Fruit fly (Drosophila melanogaster) whole organism, embryonic: ENCODE measurements around the gene SecS.
A peak's percentile ranks its signal among the peaks of the same experiment; 100 is the strongest.

ENCODE experiments used
- Atf3 ChIP-seq: fragments of 200-800 bp; sonication (Bioruptor generic); optimal IDR thresholded peaks from 3 replicates; lab custom pipeline; 2016; ENCODE audit warnings: missing biosample characterization, missing genetic modification characterization
- BEAF-32 ChIP-seq: fragments of 200-800 bp; sonication (Bioruptor generic); optimal IDR thresholded peaks from 3 replicates; lab custom pipeline; 2017; ENCODE audit warnings: missing biosample characterization, missing genetic modification characterization, mild to moderate bottlenecking, moderate library complexity, missing genetic modification reagents
- CG10209 ChIP-seq: fragments of 200-800 bp; sonication (Bioruptor generic); optimal IDR thresholded peaks from 3 replicates; lab custom pipeline; 2017; ENCODE audit warnings: missing biosample characterization, mild to moderate bottlenecking, missing genetic modification characterization, missing genetic modification reagents
- CG13287 ChIP-seq: fragments of 200-800 bp; sonication (Bioruptor generic); IDR thresholded peaks from 2 replicates; pipeline ENCODE4 v1.3.6; 2022; ENCODE audit warnings: missing biosample characterization, missing genetic modification characterization; ENCODE audit not compliant: partially characterized antibody
- CG13296 ChIP-seq: fragments of 200-800 bp; sonication (Bioruptor generic); optimal IDR thresholded peaks from 3 replicates; lab custom pipeline; 2018; ENCODE audit warnings: missing biosample characterization, mild to moderate bottlenecking, missing genetic modification characterization
- CG14441 ChIP-seq: fragments of 200-800 bp; sonication (Bioruptor generic); IDR thresholded peaks from 2 replicates; pipeline ENCODE4 v1.3.6; 2022; ENCODE audit warnings: missing biosample characterization, missing genetic modification characterization
- CG1529 ChIP-seq: fragments of 200-800 bp; sonication (Bioruptor generic); optimal IDR thresholded peaks from 3 replicates; lab custom pipeline; 2018; ENCODE audit warnings: missing biosample characterization, missing genetic modification characterization
- CG15601 ChIP-seq: fragments of 200-800 bp; sonication (Bioruptor generic); optimal IDR thresholded peaks from 3 replicates; lab custom pipeline; 2019; ENCODE audit warnings: missing biosample characterization, mild to moderate bottlenecking, missing genetic modification characterization, moderate library complexity
- CG18011 ChIP-seq: fragments of 200-800 bp; sonication (Bioruptor generic); optimal IDR thresholded peaks from 2 replicates; lab custom pipeline; 2017; ENCODE audit warnings: missing biosample characterization, missing genetic modification characterization, mild to moderate bottlenecking, moderate library complexity, missing genotype
- CG3163 ChIP-seq: fragments of 200-800 bp; sonication (Bioruptor generic); optimal IDR thresholded peaks from 3 replicates; lab custom pipeline; 2016; ENCODE audit warnings: missing biosample characterization, missing genetic modification characterization
- CG3407 ChIP-seq: fragments of 200-800 bp; sonication (Bioruptor generic); optimal IDR thresholded peaks from 2 replicates; lab custom pipeline; 2018; ENCODE audit warnings: missing biosample characterization, mild to moderate bottlenecking, missing genetic modification characterization
- CG4424 ChIP-seq: fragments of 200-800 bp; sonication (Bioruptor generic); optimal IDR thresholded peaks from 3 replicates; lab custom pipeline; 2016; ENCODE audit warnings: missing biosample characterization, missing genetic modification characterization
- CG6272 ChIP-seq: fragments of 200-800 bp; sonication (Bioruptor generic); IDR thresholded peaks from 2 replicates; pipeline ENCODE4 v1.3.6; 2022; ENCODE audit warnings: missing biosample characterization, missing genetic modification characterization
- CG6683 ChIP-seq: fragments of 200-800 bp; sonication (Bioruptor generic); optimal IDR thresholded peaks from 2 replicates; lab custom pipeline; 2017; ENCODE audit warnings: missing biosample characterization, mild to moderate bottlenecking, missing genetic modification characterization, missing genetic modification reagents
- CG7745 ChIP-seq: fragments of 200-800 bp; sonication (Bioruptor generic); optimal IDR thresholded peaks from 2 replicates; lab custom pipeline; 2018; ENCODE audit warnings: missing biosample characterization, mild to moderate bottlenecking, missing genetic modification characterization, moderate library complexity
- CG7928 ChIP-seq: fragments of 200-800 bp; sonication (Bioruptor generic); optimal IDR thresholded peaks from 2 replicates; lab custom pipeline; 2017; ENCODE audit warnings: missing biosample characterization, mild to moderate bottlenecking, missing genetic modification characterization
- CG8388 ChIP-seq: fragments of 200-800 bp; sonication (Bioruptor generic); optimal IDR thresholded peaks from 2 replicates; lab custom pipeline; 2019; ENCODE audit warnings: missing biosample characterization, mild to moderate bottlenecking, missing genetic modification characterization, moderate library complexity
- CG8478 ChIP-seq: fragments of >200 bp; optimal IDR thresholded peaks from 2 replicates; lab custom pipeline; 2018
- CoRest ChIP-seq: fragments of 200-800 bp; sonication (Bioruptor generic); optimal IDR thresholded peaks from 3 replicates; lab custom pipeline; 2018; ENCODE audit warnings: missing biosample characterization, mild to moderate bottlenecking, missing genetic modification characterization, moderate library complexity
- Doc2 ChIP-seq: fragments of 200-800 bp; sonication (Bioruptor generic); IDR thresholded peaks from 2 replicates; pipeline ENCODE4 v1.3.6; 2022; ENCODE audit warnings: missing biosample characterization, missing genetic modification characterization
- HLH4C ChIP-seq: fragments of 200-800 bp; sonication (Bioruptor generic); IDR thresholded peaks from 3 replicates; pipeline ENCODE4 v1.3.6; 2022; ENCODE audit warnings: missing biosample characterization, missing genetic modification characterization; ENCODE audit not compliant: partially characterized antibody
- Hey ChIP-seq: fragments of 200-800 bp; sonication (Bioruptor generic); optimal IDR thresholded peaks from 3 replicates; lab custom pipeline; 2018; ENCODE audit warnings: missing biosample characterization, mild to moderate bottlenecking, missing genetic modification characterization
- Hmx ChIP-seq: fragments of 200-800 bp; sonication (Bioruptor generic); optimal IDR thresholded peaks from 2 replicates; lab custom pipeline; 2016; ENCODE audit warnings: missing biosample characterization, missing genetic modification characterization
- Kr ChIP-seq: fragments of 200-800 bp; sonication (Bioruptor generic); optimal IDR thresholded peaks from 2 replicates; lab custom pipeline; 2017; ENCODE audit warnings: missing biosample characterization, mild to moderate bottlenecking, missing genetic modification characterization
- MESR4 ChIP-seq: fragments of 200-800 bp; sonication (Bioruptor generic); optimal IDR thresholded peaks from 2 replicates; lab custom pipeline; 2018; ENCODE audit warnings: missing biosample characterization, mild to moderate bottlenecking, missing genetic modification characterization, moderate library complexity
- Meics ChIP-seq: fragments of 200-800 bp; sonication (Bioruptor generic); optimal IDR thresholded peaks from 2 replicates; lab custom pipeline; 2017; ENCODE audit warnings: missing biosample characterization, mild to moderate bottlenecking, missing genetic modification characterization
- Myb ChIP-seq: fragments of 200-800 bp; sonication (Bioruptor generic); optimal IDR thresholded peaks from 2 replicates; lab custom pipeline; 2016; ENCODE audit warnings: missing biosample characterization, missing genetic modification characterization
- Sry-δ ChIP-seq: fragments of 200-800 bp; sonication (Bioruptor generic); optimal IDR thresholded peaks from 2 replicates; lab custom pipeline; 2016; ENCODE audit warnings: missing biosample characterization, missing genetic modification characterization
- YL-1 ChIP-seq: fragments of 200-800 bp; sonication (Bioruptor generic); optimal IDR thresholded peaks from 3 replicates; lab custom pipeline; 2017; ENCODE audit warnings: missing biosample characterization, mild to moderate bottlenecking, missing genetic modification characterization
- ase ChIP-seq: fragments of 200-800 bp; sonication (Bioruptor generic); IDR thresholded peaks from 3 replicates; pipeline ENCODE4 v1.3.6; 2022; ENCODE audit warnings: missing biosample characterization, missing genetic modification characterization
- ato ChIP-seq: fragments of 200-800 bp; sonication (Bioruptor generic); IDR thresholded peaks from 2 replicates; pipeline ENCODE4 v1.3.6; 2022; ENCODE audit warnings: missing biosample characterization, missing genetic modification characterization; ENCODE audit not compliant: partially characterized antibody
- bowl ChIP-seq: fragments of 200-800 bp; sonication (Bioruptor generic); IDR thresholded peaks from 2 replicates; pipeline ENCODE4 v1.3.6; 2022; ENCODE audit warnings: missing biosample characterization, missing genetic modification characterization
- br ChIP-seq: fragments of >200 bp; optimal IDR thresholded peaks from 2 replicates; lab custom pipeline; 2017
- btn ChIP-seq: fragments of 200-800 bp; sonication (Bioruptor generic); optimal IDR thresholded peaks from 2 replicates; lab custom pipeline; 2016; ENCODE audit warnings: missing biosample characterization, missing genetic modification characterization
- ci ChIP-seq: fragments of 200-800 bp; sonication (Bioruptor generic); IDR thresholded peaks from 3 replicates; pipeline ENCODE4 v1.3.6; 2022; ENCODE audit warnings: missing biosample characterization, missing genetic modification characterization
- corto ChIP-seq: fragments of 200-800 bp; sonication (Bioruptor generic); optimal IDR thresholded peaks from 2 replicates; lab custom pipeline; 2016; ENCODE audit warnings: missing biosample characterization, mild to moderate bottlenecking, missing genetic modification characterization, moderate library complexity
- crc ChIP-seq: fragments of 200-800 bp; sonication (Bioruptor generic); optimal IDR thresholded peaks from 2 replicates; lab custom pipeline; 2016; ENCODE audit warnings: missing biosample characterization, missing genetic modification characterization
- gfzf ChIP-seq: fragments of 200-800 bp; sonication (Bioruptor generic); optimal IDR thresholded peaks from 2 replicates; lab custom pipeline; 2016; ENCODE audit warnings: missing biosample characterization, mild to moderate bottlenecking, missing genetic modification characterization, moderate library complexity
- grn ChIP-seq: fragments of 200-800 bp; sonication (Bioruptor generic); optimal IDR thresholded peaks from 3 replicates; lab custom pipeline; 2017; ENCODE audit warnings: missing biosample characterization, missing genetic modification characterization
- lov ChIP-seq, 2 experiments: fragments of 200-800 bp in 1 of 2; fragments of >200 bp in 1 of 2; sonication (Bioruptor generic) in 1 of 2; IDR thresholded peaks in 1 of 2; optimal IDR thresholded peaks in 1 of 2; 2 replicates in 1 of 2; 3 replicates in 1 of 2; pipeline versions ENCODE4 v1.3.6 to Lab custom; 2017 to 2022; ENCODE audit warnings: missing biosample characterization in 1 of 2, missing genetic modification characterization in 1 of 2
- mld ChIP-seq: fragments of 200-800 bp; sonication (Bioruptor generic); IDR thresholded peaks from 3 replicates; pipeline ENCODE4 v1.3.6; 2022; ENCODE audit warnings: missing biosample characterization, missing genetic modification characterization; ENCODE audit not compliant: partially characterized antibody
- odd ChIP-seq: fragments of 200-800 bp; sonication (Bioruptor generic); optimal IDR thresholded peaks from 2 replicates; lab custom pipeline; 2017; ENCODE audit warnings: missing biosample characterization, mild to moderate bottlenecking, missing genetic modification characterization
- org-1 ChIP-seq: fragments of 200-800 bp; sonication (Bioruptor generic); optimal IDR thresholded peaks from 2 replicates; lab custom pipeline; 2017; ENCODE audit warnings: missing biosample characterization, missing genetic modification characterization
- otp ChIP-seq: fragments of 200-800 bp; sonication (Bioruptor generic); IDR thresholded peaks from 3 replicates; pipeline ENCODE4, ENCODE4 v1.3.6; 2022; ENCODE audit warnings: missing biosample characterization, missing genetic modification characterization
- slp2 ChIP-seq: fragments of 200-800 bp; sonication (Bioruptor generic); optimal IDR thresholded peaks from 2 replicates; lab custom pipeline; 2016; ENCODE audit warnings: missing biosample characterization, missing genetic modification characterization
- stc ChIP-seq: fragments of 200-800 bp; sonication (Bioruptor generic); IDR thresholded peaks from 2 replicates; pipeline ENCODE4 v1.3.6; 2022; ENCODE audit warnings: missing biosample characterization, missing genetic modification characterization
- tna ChIP-seq: fragments of 200-800 bp; sonication (Bioruptor generic); IDR thresholded peaks from 2 replicates; pipeline ENCODE4 v1.3.6; 2022; ENCODE audit warnings: missing biosample characterization, missing genetic modification characterization; ENCODE audit not compliant: partially characterized antibody
- unpg ChIP-seq: fragments of 200-800 bp; sonication (Bioruptor generic); optimal IDR thresholded peaks from 3 replicates; lab custom pipeline; 2018; ENCODE audit warnings: missing biosample characterization, mild to moderate bottlenecking, missing genetic modification characterization, moderate library complexity
- vvl ChIP-seq: fragments of 200-800 bp; sonication (Bioruptor generic); IDR thresholded peaks from 2 replicates; pipeline ENCODE4 v1.3.6; 2022; ENCODE audit warnings: missing biosample characterization, missing genetic modification characterization

SecS gene

DNA sequence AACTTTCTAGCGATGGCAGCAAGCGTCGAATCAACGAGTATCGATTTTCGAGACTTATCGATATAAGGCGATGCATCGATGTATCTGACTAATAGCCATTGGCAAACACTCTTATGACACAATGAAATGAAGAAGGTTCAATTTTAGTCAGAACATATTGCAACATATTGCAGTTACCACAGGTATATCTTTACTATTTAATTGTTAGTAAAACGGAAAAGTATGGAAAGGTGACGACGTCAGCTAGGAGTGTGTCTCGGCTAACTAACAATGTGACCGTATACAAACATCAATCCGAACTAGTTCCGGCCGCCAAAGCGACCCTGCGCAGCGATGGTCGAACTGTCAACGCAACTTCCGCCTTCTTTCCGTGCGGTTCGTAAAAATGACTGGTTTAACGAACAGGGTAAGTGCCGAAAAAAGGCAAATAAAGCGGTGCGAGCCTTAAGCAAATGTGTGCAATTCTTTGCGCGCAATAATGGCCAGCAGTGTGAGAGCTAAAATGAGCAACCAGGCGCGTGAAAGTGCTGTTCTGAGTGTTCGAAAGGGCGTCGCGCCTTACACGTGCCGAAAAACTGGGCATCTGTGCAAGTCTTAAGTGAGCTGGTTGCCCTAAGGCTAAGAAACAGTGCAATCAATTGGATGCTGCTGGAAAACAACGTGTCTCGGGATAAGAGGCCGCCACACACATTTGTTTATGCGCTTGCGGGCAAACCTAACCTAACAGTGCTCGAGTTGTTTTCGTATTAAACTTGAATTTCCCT lies 23.1 kb downstream of the SecS start, which contains the start of the genes Dph4, Spec2 and RpL13A (continued):
- no peak for TF ChIP-seq bowl (GFP tag; lab: Robert Waterston, UW)
- TF ChIP-seq mld (GFP tag; lab: Robert Waterston, UW) = no peak
- TF ChIP-seq unpg = peak; percentile 87
- peak; percentile 76 for TF ChIP-seq CG7928 (GFP tag; lab: Kevin White, UChicago)
- peak; percentile 49; the same call in 1 of the 2 replicates for TF ChIP-seq CG6272 (GFP tag; lab: Robert Waterston, UW)
- TF ChIP-seq slp2 (GFP tag; lab: Kevin White, UChicago) = peak; percentile 88
- TF ChIP-seq br = no peak
- peak; percentile 82 for TF ChIP-seq CoRest (tag; lab: Kevin White, UChicago)
- peak; percentile 99 for TF ChIP-seq Sry-δ (GFP tag; lab: Kevin White, UChicago)
- TF ChIP-seq CG7745 (tag; lab: Kevin White, UChicago) = no peak
- peak; percentile 90 for TF ChIP-seq CG15601 (tag; lab: Kevin White, UChicago)
- TF ChIP-seq Doc2 (GFP tag; lab: Robert Waterston, UW) = no peak
- peak; percentile 87 for TF ChIP-seq CG18011 (GFP tag; lab: Kevin White, UChicago)
- TF ChIP-seq odd (GFP tag; lab: Kevin White, UChicago) = peak; percentile 95
- TF ChIP-seq ci (GFP tag; lab: Robert Waterston, UW) = no peak
- TF ChIP-seq crc = peak; percentile 90
- peak; percentile 39 for TF ChIP-seq Hmx (GFP tag; lab: Kevin White, UChicago)
- peak; percentile 94 for TF ChIP-seq CG10209 (GFP tag; lab: Kevin White, UChicago)
- peak; percentile 92 for TF ChIP-seq org-1 (GFP tag; lab: Kevin White, UChicago)
- TF ChIP-seq CG13296 (GFP tag; lab: Kevin White, UChicago) = peak; percentile 95
- TF ChIP-seq CG6683 (GFP tag; lab: Kevin White, UChicago) = peak; percentile 89
- no peak for TF ChIP-seq CG13287 (GFP tag; lab: Robert Waterston, UW)
- TF ChIP-seq Kr (GFP tag; lab: Kevin White, UChicago) = peak; percentile 86
- no peak for TF ChIP-seq stc
- TF ChIP-seq otp (GFP tag; lab: Robert Waterston, UW) = no peak
- peak; percentile 99 for TF ChIP-seq BEAF-32 (GFP tag; lab: Kevin White, UChicago)
- TF ChIP-seq lov (optimal IDR thresholded peaks at IDR 0.05; lab: Kevin White, UChicago) = no peak
- TF ChIP-seq lov (GFP tag; IDR thresholded peaks at IDR 0.05; lab: Robert Waterston, UW) = no peak
- TF ChIP-seq YL-1 (GFP tag; lab: Kevin White, UChicago) = peak; percentile 99
- no peak for TF ChIP-seq CG14441
- TF ChIP-seq CG8478 (lab: Kevin White, UChicago) = peak; percentile 69
- TF ChIP-seq gfzf (GFP tag; lab: Kevin White, UChicago) = peak; percentile 72
- peak; percentile 97 for TF ChIP-seq Meics (GFP tag; lab: Kevin White, UChicago)
- peak; percentile 84 for TF ChIP-seq Atf3 (GFP tag; lab: Kevin White, UChicago)
- TF ChIP-seq CG1529 (GFP tag; lab: Kevin White, UChicago) = peak; percentile 88
- no peak for TF ChIP-seq ase (GFP tag; lab: Robert Waterston, UW)
- peak; percentile 93 for TF ChIP-seq CG3407
- no peak for TF ChIP-seq HLH4C (GFP tag; lab: Robert Waterston, UW)
- peak; percentile 84 for TF ChIP-seq CG3163 (GFP tag; lab: Kevin White, UChicago)
- no peak for TF ChIP-seq vvl (GFP tag; lab: Robert Waterston, UW)
- peak; percentile 93 for TF ChIP-seq Hey (tag; lab: Kevin White, UChicago)
- no peak for TF ChIP-seq tna (GFP tag; lab: Robert Waterston, UW)
- TF ChIP-seq grn (GFP tag; lab: Kevin White, UChicago) = peak; percentile 76
- TF ChIP-seq CG4424 = peak; percentile 90
- no peak for TF ChIP-seq corto (GFP tag; lab: Kevin White, UChicago)
- peak; percentile 100 for TF ChIP-seq MESR4 (GFP tag; lab: Kevin White, UChicago)
- peak; percentile 85 for TF ChIP-seq CG8388 (GFP tag; lab: Kevin White, UChicago)
- TF ChIP-seq btn (GFP tag; lab: Kevin White, UChicago) = peak; percentile 93
- TF ChIP-seq ato (GFP tag; lab: Robert Waterston, UW) = no peak
- peak; percentile 86 for TF ChIP-seq Myb
